Fruit fly (Drosophila melanogaster) Kc167 (cell line): ENCODE results near the gene CG17192.

ENCODE experiments used
- Myc ChIP-seq: fragments of >200 bp; optimal IDR thresholded peaks from 2 replicates; lab custom pipeline; 2017; ENCODE audit warnings: missing external identifiers
- Sin3A ChIP-seq: fragments of >200 bp; optimal IDR thresholded peaks from 2 replicates; lab custom pipeline; 2018; ENCODE audit warnings: missing external identifiers
- h ChIP-seq: fragments of >200 bp; optimal IDR thresholded peaks from 3 replicates; lab custom pipeline; 2018; ENCODE audit warnings: missing external identifiers
- insv ChIP-seq: fragments of >200 bp; optimal IDR thresholded peaks from 3 replicates; lab custom pipeline; 2018; ENCODE audit warnings: missing external identifiers
- psq ChIP-seq: fragments of >200 bp; optimal IDR thresholded peaks from 2 replicates; lab custom pipeline; 2017; ENCODE audit warnings: missing external identifiers
- ttk ChIP-seq: sonication (Bioruptor generic); optimal IDR thresholded peaks from 2 replicates; lab custom pipeline; 2017; ENCODE audit warnings: missing external identifiers

Gene CG17192

DNA sequence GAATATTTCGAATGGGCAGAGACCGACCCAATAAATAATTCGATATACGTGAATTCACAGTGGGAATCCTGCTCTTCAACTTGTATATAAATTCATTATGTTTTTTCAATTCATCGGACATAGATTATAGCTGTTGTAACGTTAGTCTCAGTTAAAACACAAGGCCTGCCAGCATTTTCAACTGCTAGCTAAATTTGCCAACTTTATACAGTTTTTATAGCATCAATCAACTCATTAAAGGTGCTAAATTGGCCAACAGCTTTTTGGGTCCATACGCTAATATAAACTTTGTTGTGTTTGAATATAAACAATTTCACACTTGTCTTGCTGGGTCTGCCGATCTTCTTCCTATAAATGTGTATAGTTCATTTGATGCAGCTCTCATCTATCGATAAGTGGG lies 36.0 kb downstream of the CG17192 start:
- no peak for TF ChIP-seq Sin3A (lab: Kevin White, UChicago)
- TF ChIP-seq insv (lab: Kevin White, UChicago) = no peak
- no peak for TF ChIP-seq ttk (lab: Kevin White, UChicago)
- TF ChIP-seq psq = no peak

DNA sequence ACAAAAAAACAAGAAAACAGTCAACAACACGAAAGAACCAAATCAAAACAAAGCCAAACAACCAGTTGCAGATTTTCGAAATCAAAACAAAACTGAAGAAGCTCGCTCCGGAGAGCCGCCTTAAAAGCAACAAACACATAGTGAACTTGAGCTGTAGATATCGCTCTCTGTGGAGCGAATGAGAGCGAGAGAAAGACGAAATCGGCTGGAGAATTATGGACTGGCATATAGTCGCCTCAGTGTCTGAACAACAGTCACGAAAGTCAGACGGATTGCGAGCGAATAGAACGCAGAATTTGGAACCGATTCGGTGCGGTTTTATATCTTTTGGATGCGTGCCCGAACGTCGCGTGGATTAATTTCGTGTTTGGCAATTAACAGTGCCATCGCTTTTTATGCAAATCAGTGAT lies 37.8 kb downstream of the CG17192 start:
- TF ChIP-seq h (lab: Kevin White, UChicago) (no peak), psq (no peak), Myc (lab: Kevin White, UChicago) (no peak), ttk (lab: Kevin White, UChicago) (no peak), insv (lab: Kevin White, UChicago) (no peak), Sin3A (lab: Kevin White, UChicago) (no peak)

DNA sequence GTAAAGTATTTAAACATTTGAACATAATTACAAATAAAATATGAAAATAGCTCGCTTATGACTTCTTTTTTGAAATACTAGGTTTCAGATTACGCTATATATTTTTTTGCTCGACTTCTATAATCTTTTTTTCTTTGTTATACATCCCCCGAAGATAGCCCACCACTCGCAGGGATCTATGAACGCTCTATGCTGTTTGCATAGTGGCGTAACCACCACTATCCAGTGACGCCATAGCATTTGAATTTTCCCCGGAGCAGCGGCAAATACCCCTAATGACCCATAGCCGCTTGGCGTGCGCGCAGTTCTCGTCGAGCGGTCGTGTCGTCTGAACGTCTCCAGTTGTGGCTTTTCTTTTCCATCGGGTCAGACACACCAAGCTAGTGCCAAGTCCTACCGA lies 39.8 kb downstream of the CG17192 start, which contains the start of the genes CG14253 and CG46313:
CG14253 (plus strand) TSS at position 301 of the 400 bp plus-strand sequence.
CG46313 (plus strand) TSS at position 301 of the 400 bp plus-strand sequence.
- no peak for TF ChIP-seq psq
- TF ChIP-seq insv (lab: Kevin White, UChicago) = no peak
- TF ChIP-seq ttk (lab: Kevin White, UChicago) = no peak
- no peak for TF ChIP-seq h (lab: Kevin White, UChicago)
- no peak for TF ChIP-seq Myc (lab: Kevin White, UChicago)
- TF ChIP-seq Sin3A (lab: Kevin White, UChicago) = no peak

DNA sequence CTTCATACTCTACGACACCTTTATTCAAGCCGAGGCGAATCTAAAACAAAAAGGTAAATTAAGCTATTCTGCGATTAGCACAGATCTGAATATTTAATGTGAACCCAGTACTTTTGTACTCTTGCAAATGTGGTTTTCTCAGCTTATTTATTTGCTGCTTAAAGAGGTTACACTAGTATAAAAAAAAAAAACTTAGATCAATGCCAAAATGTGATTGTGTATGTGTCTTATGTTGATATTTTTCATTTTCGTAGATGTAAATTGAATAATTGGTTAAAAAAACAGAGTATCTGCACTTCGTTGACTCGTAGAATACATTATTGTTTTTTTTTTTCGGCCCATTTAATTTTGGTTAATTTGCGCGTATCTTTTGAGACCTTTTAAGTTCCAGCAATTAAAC lies 48.3 kb downstream of the CG17192 start:
- TF ChIP-seq Myc (lab: Kevin White, UChicago) (no peak), psq (no peak), h (lab: Kevin White, UChicago) (no peak), ttk (lab: Kevin White, UChicago) (no peak), insv (lab: Kevin White, UChicago) (no peak), Sin3A (lab: Kevin White, UChicago) (no peak)

DNA sequence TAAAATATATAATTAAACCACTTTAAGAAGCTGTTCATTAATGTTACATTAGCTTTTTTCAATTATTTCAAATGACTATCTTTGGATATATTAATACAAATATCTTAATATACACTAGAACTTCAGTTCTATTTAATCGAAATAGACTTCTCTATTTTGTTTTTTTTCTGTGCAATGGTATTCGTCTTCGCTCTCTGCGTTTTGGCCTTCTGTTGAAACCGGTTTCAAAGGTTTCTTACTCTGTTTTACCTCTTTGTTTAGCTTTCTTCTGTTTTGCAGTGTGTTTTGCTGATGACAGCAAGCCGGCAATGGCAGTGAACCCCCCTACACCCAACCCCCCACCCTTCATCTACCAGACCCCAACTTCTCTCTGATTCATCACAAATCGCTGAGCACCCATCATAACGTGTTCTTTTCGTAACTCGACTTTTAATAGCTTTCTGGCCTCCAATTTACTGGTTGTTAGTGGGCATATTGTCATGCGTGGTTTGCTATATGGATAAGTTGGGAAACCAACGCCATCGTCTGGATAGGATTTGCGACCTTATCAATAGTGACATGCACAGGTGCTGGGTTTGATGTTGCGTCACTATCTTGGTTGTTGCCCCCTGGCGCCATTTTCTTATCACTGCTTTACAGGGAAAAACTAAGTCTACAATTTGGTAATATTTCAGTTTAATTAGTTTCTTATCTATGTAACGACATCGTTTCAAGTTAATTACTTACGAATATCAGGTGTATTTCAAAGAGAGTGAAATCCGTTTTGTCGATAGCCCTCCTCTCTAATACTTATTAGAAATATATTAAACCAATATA lies 49.1 kb downstream of the CG17192 start:
- TF ChIP-seq psq = no peak
- no peak for TF ChIP-seq h (lab: Kevin White, UChicago)
- no peak for TF ChIP-seq insv (lab: Kevin White, UChicago)
- TF ChIP-seq Myc (lab: Kevin White, UChicago) = no peak
- TF ChIP-seq Sin3A (lab: Kevin White, UChicago) = no peak
- no peak for TF ChIP-seq ttk (lab: Kevin White, UChicago)

DNA sequence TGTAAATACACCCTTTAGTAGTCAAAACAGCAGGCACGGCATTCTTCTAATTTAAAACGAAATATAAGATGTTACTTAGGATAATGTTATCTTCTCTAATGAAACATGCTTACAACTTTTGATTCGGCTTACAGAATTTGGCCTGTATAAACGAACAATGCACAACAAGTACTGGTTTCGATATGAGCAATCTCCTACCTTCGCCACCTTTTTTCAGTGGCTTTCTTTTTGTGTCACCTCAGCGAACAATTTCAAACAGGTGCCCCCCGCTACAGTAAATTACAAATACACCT lies 49.8 kb downstream of the CG17192 start:
- TF ChIP-seq Sin3A (lab: Kevin White, UChicago) (no peak), insv (lab: Kevin White, UChicago) (no peak), Myc (lab: Kevin White, UChicago) (no peak), ttk (lab: Kevin White, UChicago) (no peak), psq (no peak), h (lab: Kevin White, UChicago) (no peak)

DNA sequence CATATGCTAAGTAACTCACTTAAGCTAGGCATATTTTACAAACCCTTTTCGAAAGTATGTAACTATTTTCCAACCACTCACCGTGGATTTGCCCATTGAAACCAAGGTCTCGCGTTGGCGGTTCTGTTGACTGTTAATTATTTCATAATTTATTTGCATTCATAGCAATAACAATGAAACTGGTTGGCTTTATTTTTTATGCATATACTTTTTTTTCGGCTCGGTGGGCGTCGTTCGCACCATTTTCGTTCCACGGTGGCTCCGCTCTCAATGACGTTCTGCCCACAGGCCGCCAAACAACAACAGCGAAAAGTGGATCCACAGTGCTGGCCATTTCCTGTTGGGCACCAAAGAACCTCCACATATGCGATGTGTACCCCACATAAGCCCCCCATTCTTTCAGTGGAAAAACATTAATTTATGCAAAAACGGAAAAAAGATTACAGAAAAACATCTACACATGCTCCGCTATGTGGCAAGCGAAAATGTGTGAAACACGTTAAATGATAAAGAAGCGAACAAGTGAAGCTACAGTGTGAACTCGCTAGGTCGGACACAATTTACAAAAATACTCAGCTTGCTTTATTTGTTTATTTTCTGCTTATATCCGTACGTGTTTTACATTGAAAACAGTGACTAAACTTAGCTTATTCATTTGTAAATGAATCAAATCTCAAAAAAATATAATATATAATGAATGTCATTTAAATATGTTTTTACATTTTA lies 50.3 kb downstream of the CG17192 start:
- TF ChIP-seq ttk (lab: Kevin White, UChicago) (no peak), h (lab: Kevin White, UChicago) (no peak), Myc (lab: Kevin White, UChicago) (no peak), insv (lab: Kevin White, UChicago) (no peak), Sin3A (lab: Kevin White, UChicago) (no peak), psq (no peak)
